Worm (Caenorhabditis elegans) whole organism, L4/young adult: ENCODE measurements around the gene F40F8.3.

Source experiments
- W03F9.2 ChIP-seq: fragments of 150-350 bp; optimal IDR thresholded peaks from 2 replicates; lab custom pipeline; 2014; ENCODE audit warnings: missing biosample characterization, missing genetic modification characterization
- dao-5 ChIP-seq: sonication (generic microtip); optimal IDR thresholded peaks from 2 replicates; lab custom pipeline; 2016; ENCODE audit warnings: missing genotype, missing genetic modification characterization, moderate library complexity, missing compliant biosample characterization
- him-1 ChIP-seq: sonication (generic microtip); optimal IDR thresholded peaks from 2 replicates; lab custom pipeline; 2016; ENCODE audit warnings: missing genotype, missing genetic modification reagents, missing genetic modification characterization, missing compliant biosample characterization

DNA sequence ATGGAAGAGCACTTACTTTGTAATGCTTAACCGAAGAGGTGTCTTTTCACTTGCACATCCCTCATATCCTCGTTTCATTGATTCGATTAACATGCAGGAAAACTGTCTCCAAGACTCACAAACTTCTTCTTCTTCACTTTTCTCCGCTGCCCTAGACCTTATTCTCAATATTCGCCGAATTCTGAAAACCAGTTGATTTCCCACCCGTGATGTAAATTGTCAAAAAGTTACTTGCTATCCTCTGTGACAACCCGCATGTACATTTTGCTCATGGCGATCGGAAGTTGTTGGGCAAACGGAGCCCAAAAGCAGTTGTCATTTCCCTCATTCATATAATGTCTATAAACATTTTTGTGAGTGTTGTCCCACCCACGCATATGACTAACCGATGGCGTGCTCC is 18.7 kb upstream of the F40F8.3 start:
- TF ChIP-seq dao-5 (tag; lab: Kevin White, UChicago), result no peak
- TF ChIP-seq him-1 (tag; lab: Kevin White, UChicago), result no peak
- TF ChIP-seq W03F9.2 (tag; lab: Kevin White, UChicago), result no peak
